Fruit fly (Drosophila melanogaster): ENCODE measurements around the gene CG9135.
A peak's percentile ranks its signal among the peaks of the same experiment; 100 is the strongest.

The CG9135 gene

DNA sequence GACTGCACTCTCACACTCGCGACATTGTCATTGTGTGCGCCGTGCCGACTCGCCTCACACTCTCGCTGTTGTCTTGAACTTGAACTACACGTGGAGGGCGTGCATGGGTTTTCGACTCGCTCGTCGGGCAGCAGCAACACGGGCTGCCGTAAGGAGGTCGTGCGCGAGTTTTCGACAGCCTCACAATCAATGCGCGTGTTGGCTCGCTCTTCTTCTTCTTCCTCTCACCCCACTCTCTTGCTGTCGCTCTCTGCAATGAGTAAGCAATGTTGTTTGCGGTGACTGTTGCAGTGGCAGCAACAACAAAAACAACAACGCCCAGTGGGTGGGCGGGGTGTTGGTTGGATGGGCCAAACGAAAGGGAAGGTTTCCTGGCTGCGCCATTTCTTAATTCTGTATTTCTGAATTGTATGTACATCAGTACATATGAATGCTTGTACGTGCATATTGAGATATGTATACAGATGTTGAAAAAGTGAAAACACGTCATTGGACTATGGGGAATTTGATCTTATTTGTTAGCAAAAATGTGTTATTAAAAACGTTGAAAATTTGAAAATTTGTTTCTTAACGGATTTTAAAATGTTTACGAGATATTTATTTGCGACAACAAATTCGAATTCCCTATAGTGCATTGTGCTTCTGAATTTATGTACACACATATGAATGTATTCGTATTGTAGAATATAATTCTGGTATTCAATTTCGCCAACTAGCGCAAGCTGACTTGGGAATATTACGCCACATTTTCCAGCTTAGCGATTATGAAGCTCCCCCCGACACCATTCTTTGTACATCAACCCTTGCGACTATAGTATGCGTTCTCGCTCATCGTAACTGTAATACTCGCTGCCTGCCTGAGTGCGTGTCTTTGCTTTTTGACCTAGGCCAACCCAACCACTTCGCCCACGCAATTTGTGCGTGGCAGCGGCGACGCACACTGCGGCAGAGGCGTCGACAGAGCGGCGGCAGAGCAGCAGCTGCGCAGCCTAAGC is 38.1 kb downstream of the CG9135 start (continued):
- TF ChIP-seq PHDP (tag; optimal IDR thresholded peaks at IDR 0.05) (peak; percentile 50), CG12155 (GFP tag; optimal IDR thresholded peaks at IDR 0.05) (peak; percentile 100), D19B (GFP tag; optimal IDR thresholded peaks at IDR 0.05) (no peak), CG9817 (tag; optimal IDR thresholded peaks at IDR 0.05) (no peak), sqz (GFP tag; optimal IDR thresholded peaks at IDR 0.05) (no peak), cato (GFP tag; optimal IDR thresholded peaks at IDR 0.05; ENCODE audit: borderline replicate concordance) (no peak), tap (tag; optimal IDR thresholded peaks at IDR 0.05) (peak; percentile 12), kah (GFP tag; optimal IDR thresholded peaks at IDR 0.05) (peak; percentile 47), CG12769 (tag; optimal IDR thresholded peaks at IDR 0.05) (peak; percentile 81), CG33557 (GFP tag; optimal IDR thresholded peaks at IDR 0.05) (peak; percentile 50), yki (optimal IDR thresholded peaks at IDR 0.05) (no peak), CG3995 (GFP tag; optimal IDR thresholded peaks at IDR 0.05) (no peak), onecut (GFP tag; IDR thresholded peaks at IDR 0.05) (peak; percentile 90), CG32767 (GFP tag; IDR thresholded peaks at IDR 0.05) (peak; percentile 88), CG18619 (GFP tag; optimal IDR thresholded peaks at IDR 0.05) (peak; percentile 62), CG4424 (GFP tag; optimal IDR thresholded peaks at IDR 0.05) (no peak), CG10274 (GFP tag; optimal IDR thresholded peaks at IDR 0.05) (no peak), gt (GFP tag; IDR thresholded peaks at IDR 0.05) (no peak), CG34376 (GFP tag; optimal IDR thresholded peaks at IDR 0.05) (peak; percentile 58), her (GFP tag; optimal IDR thresholded peaks at IDR 0.05) (peak; percentile 43), CG11560 (tag; IDR thresholded peaks at IDR 0.05) (no peak), chn (GFP tag; optimal IDR thresholded peaks at IDR 0.05) (peak; percentile 52), CG6813 (GFP tag; optimal IDR thresholded peaks at IDR 0.05) (peak; percentile 42), fu2 (GFP tag; optimal IDR thresholded peaks at IDR 0.05) (no peak), C15 (GFP tag; IDR thresholded peaks at IDR 0.05) (no peak), hth (optimal IDR thresholded peaks at IDR 0.05) (no peak), CG5953 (GFP tag; IDR thresholded peaks at IDR 0.05) (0 out of 2 replicates have a peak, but pooled peaks have one; percentile 20), CG31388 (GFP tag; optimal IDR thresholded peaks at IDR 0.05) (no peak), ATbp (GFP tag; optimal IDR thresholded peaks at IDR 0.05) (no peak), CG32532 (GFP tag; IDR thresholded peaks at IDR 0.05) (peak; percentile 41; the same call in 1 of the 2 replicates), zen2 (GFP tag; IDR thresholded peaks at IDR 0.05; ENCODE audit: partially characterized antibody) (peak; percentile 67; the same call in 2 of the 3 replicates), CG5180 (GFP tag; optimal IDR thresholded peaks at IDR 0.05) (peak; percentile 65), CG2199 (GFP tag; IDR thresholded peaks at IDR 0.05) (peak; percentile 95; the same call in 2 of the 3 replicates), CG17829 (tag; optimal IDR thresholded peaks at IDR 0.05) (peak; percentile 27), CG6654 (GFP tag; optimal IDR thresholded peaks at IDR 0.05) (no peak), shn (GFP tag; optimal IDR thresholded peaks at IDR 0.05) (no peak), CG1832 (GFP tag; optimal IDR thresholded peaks at IDR 0.05) (no peak), CG4617 (GFP tag; optimal IDR thresholded peaks at IDR 0.05; ENCODE audit: borderline replicate concordance) (no peak), org-1 (GFP tag; optimal IDR thresholded peaks at IDR 0.05) (peak; percentile 44), Ets97D (GFP tag; optimal IDR thresholded peaks at IDR 0.05) (no peak), sim (GFP tag; IDR thresholded peaks at IDR 0.05) (peak; percentile 34; the same call in 1 of the 2 replicates), Myb (GFP tag; optimal IDR thresholded peaks at IDR 0.05) (peak; percentile 31), Lpt (GFP tag; optimal IDR thresholded peaks at IDR 0.05) (no peak), CG1602 (GFP tag; optimal IDR thresholded peaks at IDR 0.05) (no peak), crc (GFP tag; optimal IDR thresholded peaks at IDR 0.05) (no peak), gsb-n (tag; optimal IDR thresholded peaks at IDR 0.05) (no peak), ranshi (GFP tag; IDR thresholded peaks at IDR 0.05) (0 out of 2 replicates have a peak, but pooled peaks have one; percentile 6), kay (GFP tag; optimal IDR thresholded peaks at IDR 0.05) (peak; percentile 93), Poxn (GFP tag; IDR thresholded peaks at IDR 0.05) (no peak)
